Worm (Caenorhabditis elegans): ENCODE measurements around the gene Y39A1A.31.

Y39A1A.31 gene

ce11 chrIII:10658394-10658793, 30.6 kb downstream of the Y39A1A.31 start:
- no peak for TF ChIP-seq dao-5 (tag; optimal IDR thresholded peaks at IDR 0.05)
- TF ChIP-seq W03F9.2 (tag; optimal IDR thresholded peaks at IDR 0.05): no peak
- no peak for TF ChIP-seq him-1 (tag; optimal IDR thresholded peaks at IDR 0.05)

- TF ChIP-seq him-1 (tag; optimal IDR thresholded peaks at IDR 0.05) (no peak), dao-5 (tag; optimal IDR thresholded peaks at IDR 0.05) (no peak), W03F9.2 (tag; optimal IDR thresholded peaks at IDR 0.05) (no peak)
These were observed 31.3 kb downstream of the Y39A1A.31 start for ce11 chrIII:10657661-10658060.

- TF ChIP-seq dao-5 (tag; optimal IDR thresholded peaks at IDR 0.05) (no peak), W03F9.2 (tag; optimal IDR thresholded peaks at IDR 0.05) (no peak), him-1 (tag; optimal IDR thresholded peaks at IDR 0.05) (no peak)
These were observed 32.9 kb downstream of the Y39A1A.31 start for ce11 chrIII:10656069-10656468.

ce11 chrIII:10654718-10655117, 34.2 kb downstream of the Y39A1A.31 start, which contains the start of gene cnt-2:
TSS of gene cnt-2 (plus strand) at chrIII:10655018.
- TF ChIP-seq him-1 (tag; optimal IDR thresholded peaks at IDR 0.05) (no peak), W03F9.2 (tag; optimal IDR thresholded peaks at IDR 0.05) (no peak), dao-5 (tag; optimal IDR thresholded peaks at IDR 0.05) (no peak)

- no peak for TF ChIP-seq dao-5 (tag; optimal IDR thresholded peaks at IDR 0.05)
- TF ChIP-seq him-1 (tag; optimal IDR thresholded peaks at IDR 0.05): no peak
- no peak for TF ChIP-seq W03F9.2 (tag; optimal IDR thresholded peaks at IDR 0.05)
These were observed 35.5 kb downstream of the Y39A1A.31 start for ce11 chrIII:10653479-10653878.

- TF ChIP-seq dao-5 (tag; optimal IDR thresholded peaks at IDR 0.05) (no peak), him-1 (tag; optimal IDR thresholded peaks at IDR 0.05) (no peak), W03F9.2 (tag; optimal IDR thresholded peaks at IDR 0.05) (no peak)
These were observed 36.1 kb downstream of the Y39A1A.31 start for ce11 chrIII:10652833-10653232.

ce11 chrIII:10651634-10652033, 37.3 kb downstream of the Y39A1A.31 start:
- no peak for TF ChIP-seq him-1 (tag; optimal IDR thresholded peaks at IDR 0.05)
- TF ChIP-seq W03F9.2 (tag; optimal IDR thresholded peaks at IDR 0.05): no peak
- TF ChIP-seq dao-5 (tag; optimal IDR thresholded peaks at IDR 0.05): no peak

- TF ChIP-seq dao-5 (tag; optimal IDR thresholded peaks at IDR 0.05): no peak
- no peak for TF ChIP-seq W03F9.2 (tag; optimal IDR thresholded peaks at IDR 0.05)
These were observed 39.7 kb downstream of the Y39A1A.31 start, which contains the start of gene emg-1 for ce11 chrIII:10649219-10649618. TSS of gene emg-1 (plus strand) at chrIII:10649519.

ce11 chrIII:10646094-10646493, 42.9 kb downstream of the Y39A1A.31 start, which contains the start of gene orc-4:
TSS of gene orc-4 (plus strand) at chrIII:10646170.
- TF ChIP-seq dao-5 (tag; optimal IDR thresholded peaks at IDR 0.05): no peak
- TF ChIP-seq W03F9.2 (tag; optimal IDR thresholded peaks at IDR 0.05): no peak
- no peak for TF ChIP-seq him-1 (tag; optimal IDR thresholded peaks at IDR 0.05)

- TF ChIP-seq W03F9.2 (tag; optimal IDR thresholded peaks at IDR 0.05) (peak; percentile 70), dao-5 (tag; optimal IDR thresholded peaks at IDR 0.05) (no peak)
These were observed 46.2 kb downstream of the Y39A1A.31 start, which contains the start of the genes dhs-11 and orc-1 for ce11 chrIII:10642781-10643180. TSS of gene dhs-11 (minus strand) at chrIII:10642865. TSS of gene orc-1 (plus strand) at chrIII:10643129.

- TF ChIP-seq W03F9.2 (tag; optimal IDR thresholded peaks at IDR 0.05): no peak
- TF ChIP-seq him-1 (tag; optimal IDR thresholded peaks at IDR 0.05): no peak
- no peak for TF ChIP-seq dao-5 (tag; optimal IDR thresholded peaks at IDR 0.05)
These were observed 50.5 kb downstream of the Y39A1A.31 start, which contains the start of gene Y39A1A.27 for ce11 chrIII:10638339-10639021. TSS of gene Y39A1A.27 (plus strand) at chrIII:10638971.

- TF ChIP-seq W03F9.2 (tag; optimal IDR thresholded peaks at IDR 0.05) (no peak), dao-5 (tag; optimal IDR thresholded peaks at IDR 0.05) (no peak), him-1 (tag; optimal IDR thresholded peaks at IDR 0.05) (no peak)
These were observed 51.0 kb downstream of the Y39A1A.31 start for ce11 chrIII:10637933-10638332.
